Worm (Caenorhabditis elegans) whole organism, young adult: ENCODE measurements around the gene T10G3.2.

Source experiments
- B0035.1 ChIP-seq: sonication (generic microtip); optimal IDR thresholded peaks from 2 replicates; lab custom pipeline; 2016; ENCODE audit warnings: missing genetic modification characterization, mild to moderate bottlenecking, missing compliant biosample characterization, missing genotype, missing genetic modification reagents
- B0261.1 ChIP-seq: sonication (generic microtip); optimal IDR thresholded peaks from 2 replicates; lab custom pipeline; 2016; ENCODE audit warnings: mild to moderate bottlenecking, missing genetic modification characterization, moderate library complexity, missing compliant biosample characterization
- F23B12.7 ChIP-seq: sonication (generic microtip); optimal IDR thresholded peaks from 2 replicates; lab custom pipeline; 2017; ENCODE audit warnings: missing genetic modification characterization, mild to moderate bottlenecking, missing compliant biosample characterization, antibody characterized with exemption, moderate library complexity; ENCODE audit not compliant: insufficient read depth
- K11D2.4 ChIP-seq: fragments of 200-800 bp; sonication (Bioruptor generic); IDR thresholded peaks from 2 replicates; pipeline ENCODE4 v1.3.6; 2022; ENCODE audit warnings: missing genetic modification reagents, missing genetic modification characterization, missing compliant biosample characterization
- K12H6.12 ChIP-seq: fragments of 200-800 bp; sonication (Bioruptor generic); optimal IDR thresholded peaks from 2 replicates; lab custom pipeline; 2018; ENCODE audit warnings: mild to moderate bottlenecking, missing genetic modification characterization, missing compliant biosample characterization
- T07F8.4 ChIP-seq: sonication (generic microtip); optimal IDR thresholded peaks from 2 replicates; lab custom pipeline; 2016; ENCODE audit warnings: mild to moderate bottlenecking, missing genetic modification characterization, moderate library complexity, missing compliant biosample characterization
- Y53F4B.3 ChIP-seq: fragments of 200-800 bp; sonication (Bioruptor generic); IDR thresholded peaks from 2 replicates; pipeline ENCODE4 v1.3.6; 2022; ENCODE audit warnings: missing genetic modification reagents, missing genetic modification characterization, missing compliant biosample characterization
- Y95B8A.8 ChIP-seq: fragments of 200-800 bp; sonication (Bioruptor generic); IDR thresholded peaks from 2 replicates; pipeline ENCODE4 v1.3.6; 2022; ENCODE audit warnings: missing genetic modification reagents, missing genetic modification characterization, missing compliant biosample characterization
- akir-1 ChIP-seq: fragments of 200-800 bp; sonication (Bioruptor generic); optimal IDR thresholded peaks from 2 replicates; lab custom pipeline; 2018; ENCODE audit warnings: mild to moderate bottlenecking, missing genetic modification characterization, moderate library complexity, missing compliant biosample characterization
- ama-1 ChIP-seq, 3 experiments: fragments of 150-350 bp in 1 of 3; sonication (generic microtip) in 2 of 3; optimal IDR thresholded peaks; 2 replicates each; lab custom pipeline; 2014 to 2018; ENCODE audit warnings: missing biosample characterization in 2 of 3, missing genetic modification characterization in 2 of 3, missing genetic modification reagents in 2 of 3
- aptf-3 ChIP-seq: fragments of 200-800 bp; sonication (Bioruptor generic); IDR thresholded peaks from 2 replicates; pipeline ENCODE4 v1.3.6; 2022; ENCODE audit warnings: missing genetic modification characterization, missing compliant biosample characterization
- atf-7 ChIP-seq: sonication (generic microtip); optimal IDR thresholded peaks from 2 replicates; lab custom pipeline; 2017; ENCODE audit warnings: mild to moderate bottlenecking, missing genetic modification characterization, missing compliant biosample characterization
- cebp-1 ChIP-seq, 2 experiments: fragments of 200-800 bp in 1 of 2; sonication (Bioruptor generic) in 1 of 2; sonication (generic microtip) in 1 of 2; IDR thresholded peaks in 1 of 2; optimal IDR thresholded peaks in 1 of 2; 2 replicates each; pipeline versions ENCODE4 v1.3.6 to Lab custom; 2017 to 2022; ENCODE audit warnings: missing compliant biosample characterization in 2 of 2, missing genetic modification characterization in 2 of 2, mild to moderate bottlenecking in 1 of 2, missing genetic modification reagents in 1 of 2, moderate library complexity in 1 of 2
- cebp-2 ChIP-seq: fragments of 200-800 bp; sonication (Bioruptor generic); IDR thresholded peaks from 2 replicates; pipeline ENCODE4 v1.3.6; 2022; ENCODE audit warnings: missing genetic modification characterization, missing compliant biosample characterization
- ceh-100 ChIP-seq: fragments of 200-800 bp; sonication (Bioruptor generic); IDR thresholded peaks from 2 replicates; pipeline ENCODE4 v1.3.6; 2022; ENCODE audit warnings: missing genetic modification reagents, missing genetic modification characterization, missing compliant biosample characterization
- ceh-79 ChIP-seq: sonication (generic microtip); optimal IDR thresholded peaks from 2 replicates; lab custom pipeline; 2017; ENCODE audit warnings: mild to moderate bottlenecking, missing genetic modification characterization, missing compliant biosample characterization
- ceh-91 ChIP-seq: fragments of 200-800 bp; sonication (Bioruptor generic); IDR thresholded peaks from 2 replicates; pipeline ENCODE4 v1.3.6; 2022; ENCODE audit warnings: missing genetic modification reagents, missing genetic modification characterization, missing compliant biosample characterization
- die-1 ChIP-seq: sonication (generic microtip); optimal IDR thresholded peaks from 2 replicates; lab custom pipeline; 2016; ENCODE audit warnings: missing genotype, mild to moderate bottlenecking, missing genetic modification characterization, missing compliant biosample characterization
- dox-1 ChIP-seq: fragments of 200-800 bp; sonication (Bioruptor generic); IDR thresholded peaks from 2 replicates; pipeline ENCODE4 v1.3.6; 2022; ENCODE audit warnings: missing genetic modification reagents, missing genetic modification characterization, missing compliant biosample characterization
- dpl-1 ChIP-seq: fragments of 150-350 bp; optimal IDR thresholded peaks from 2 replicates; lab custom pipeline; 2014; ENCODE audit warnings: missing biosample characterization, missing genetic modification reagents, missing genetic modification characterization
- efl-1 ChIP-seq: fragments of 150-350 bp; optimal IDR thresholded peaks from 2 replicates; lab custom pipeline; 2014; ENCODE audit warnings: missing biosample characterization, missing genetic modification reagents, missing genetic modification characterization
- egl-18 ChIP-seq: fragments of 200-800 bp; sonication (Bioruptor generic); IDR thresholded peaks from 2 replicates; pipeline ENCODE4 v1.3.6; 2022; ENCODE audit warnings: missing genetic modification reagents, missing genetic modification characterization, missing compliant biosample characterization
- egl-44 ChIP-seq: fragments of 200-800 bp; sonication (Bioruptor generic); IDR thresholded peaks from 2 replicates; pipeline ENCODE4 v1.3.6; 2022; ENCODE audit warnings: missing genetic modification reagents, missing genetic modification characterization, missing compliant biosample characterization
- hsf-1 ChIP-seq: fragments of 200-800 bp; sonication (Bioruptor generic); IDR thresholded peaks from 2 replicates; pipeline ENCODE4 v1.3.6; 2022; ENCODE audit warnings: missing genetic modification reagents, missing genetic modification characterization, missing compliant biosample characterization
- lag-1 ChIP-seq: fragments of 200-800 bp; sonication (Bioruptor generic); IDR thresholded peaks from 2 replicates; pipeline ENCODE4 v1.3.6; 2022; ENCODE audit warnings: missing genetic modification reagents, missing genetic modification characterization, missing compliant biosample characterization
- lin-40 ChIP-seq: sonication (generic microtip); optimal IDR thresholded peaks from 2 replicates; lab custom pipeline; 2016; ENCODE audit warnings: missing genetic modification characterization, mild to moderate bottlenecking, missing compliant biosample characterization, missing genotype, missing genetic modification reagents
- lin-54 ChIP-seq: fragments of 200-800 bp; sonication (Bioruptor generic); optimal IDR thresholded peaks from 2 replicates; lab custom pipeline; 2018; ENCODE audit warnings: mild to moderate bottlenecking, missing genetic modification characterization, missing compliant biosample characterization
- madf-3 ChIP-seq: fragments of 200-800 bp; sonication (Bioruptor generic); IDR thresholded peaks from 2 replicates; pipeline ENCODE4 v1.3.6; 2022; ENCODE audit warnings: missing genetic modification reagents, missing genetic modification characterization, missing compliant biosample characterization
- madf-6 ChIP-seq: fragments of 200-800 bp; sonication (Bioruptor generic); IDR thresholded peaks from 2 replicates; pipeline ENCODE4 v1.3.6; 2022; ENCODE audit warnings: missing genetic modification reagents, missing genetic modification characterization, missing compliant biosample characterization
- madf-8 ChIP-seq: fragments of 200-800 bp; sonication (Bioruptor generic); conservative IDR thresholded peaks from 2 replicates; pipeline ENCODE4 v1.3.6; 2022; ENCODE audit warnings: missing genetic modification reagents, missing genetic modification characterization, missing compliant biosample characterization
- mcd-1 ChIP-seq: fragments of 200-800 bp; sonication (Bioruptor generic); IDR thresholded peaks from 2 replicates; pipeline ENCODE4 v1.3.6; 2022; ENCODE audit warnings: missing genetic modification reagents, missing genetic modification characterization, missing compliant biosample characterization
- mes-4 ChIP-seq: sonication (generic microtip); optimal IDR thresholded peaks from 2 replicates; lab custom pipeline; 2016; ENCODE audit warnings: missing genotype, missing genetic modification characterization, missing compliant biosample characterization
- nhr-27 ChIP-seq: fragments of 200-800 bp; sonication (Bioruptor generic); optimal IDR thresholded peaks from 2 replicates; lab custom pipeline; 2018; ENCODE audit warnings: mild to moderate bottlenecking, missing genetic modification characterization, moderate library complexity, missing compliant biosample characterization
- pha-4 ChIP-seq: fragments of 150-350 bp; sonication (generic microtip); optimal IDR thresholded peaks from 2 replicates; lab custom pipeline; 2014; ENCODE audit warnings: missing biosample characterization, missing genetic modification reagents, missing genetic modification characterization
- rcor-1 ChIP-seq: fragments of 200-800 bp; sonication (Bioruptor generic); IDR thresholded peaks from 2 replicates; pipeline ENCODE4 v1.3.6; 2022; ENCODE audit warnings: missing genetic modification reagents, missing genetic modification characterization, missing compliant biosample characterization
- rec-8 ChIP-seq, 2 experiments: sonication (generic microtip); optimal IDR thresholded peaks; 2 replicates each; lab custom pipeline; 2016; ENCODE audit warnings: mild to moderate bottlenecking in 2 of 2, missing genetic modification characterization in 2 of 2, missing genetic modification reagents in 2 of 2, missing genotype in 2 of 2, missing biosample characterization in 1 of 2, missing compliant biosample characterization in 1 of 2, moderate library complexity in 1 of 2
- repo-1 ChIP-seq: sonication (generic microtip); optimal IDR thresholded peaks from 2 replicates; lab custom pipeline; 2017; ENCODE audit warnings: mild to moderate bottlenecking, missing genetic modification characterization, missing compliant biosample characterization
- sea-2 ChIP-seq: fragments of 200-800 bp; sonication (Bioruptor generic); IDR thresholded peaks from 2 replicates; pipeline ENCODE4 v1.3.6; 2022; ENCODE audit warnings: missing genetic modification characterization, missing compliant biosample characterization
- snpc-1.3 ChIP-seq: sonication (generic microtip); optimal IDR thresholded peaks from 2 replicates; lab custom pipeline; 2017; ENCODE audit warnings: missing genetic modification characterization, mild to moderate bottlenecking, missing compliant biosample characterization, antibody characterized with exemption, moderate library complexity, missing genotype, missing genetic modification reagents; ENCODE audit not compliant: insufficient read depth
- snpc-3.4 ChIP-seq: sonication (generic microtip); optimal IDR thresholded peaks from 2 replicates; lab custom pipeline; 2017; ENCODE audit warnings: missing genetic modification characterization, mild to moderate bottlenecking, missing compliant biosample characterization, antibody characterized with exemption, moderate library complexity, missing genotype, missing genetic modification reagents
- tbx-9 ChIP-seq: sonication (generic microtip); optimal IDR thresholded peaks from 2 replicates; lab custom pipeline; 2016; ENCODE audit warnings: borderline replicate concordance, missing genetic modification characterization, inconsistent platforms, missing compliant biosample characterization
- unc-130 ChIP-seq: sonication (generic microtip); optimal IDR thresholded peaks from 2 replicates; lab custom pipeline; 2016; ENCODE audit warnings: missing genetic modification reagents, missing genetic modification characterization, missing compliant biosample characterization
- unc-62 ChIP-seq: fragments of 150-350 bp; optimal IDR thresholded peaks from 2 replicates; lab custom pipeline; 2014; ENCODE audit warnings: missing biosample characterization, missing genetic modification reagents, missing genetic modification characterization
- xnd-1 ChIP-seq: sonication (generic microtip); optimal IDR thresholded peaks from 2 replicates; lab custom pipeline; 2016; ENCODE audit warnings: missing genotype, missing genetic modification reagents, missing genetic modification characterization, missing compliant biosample characterization
- zfh-2 ChIP-seq: fragments of 200-800 bp; sonication (Bioruptor generic); conservative IDR thresholded peaks from 2 replicates; pipeline ENCODE4 v1.3.6; 2022; ENCODE audit warnings: missing genetic modification reagents, missing genetic modification characterization, missing compliant biosample characterization
- ztf-28 ChIP-seq: fragments of 200-800 bp; sonication (Bioruptor generic); IDR thresholded peaks from 2 replicates; pipeline ENCODE4 v1.3.6; 2022; ENCODE audit warnings: missing genetic modification reagents, missing genetic modification characterization, missing compliant biosample characterization

Gene T10G3.2

ce11 chrV:13468190-13468765 is 11.4 kb downstream of the T10G3.2 start, which contains the start of the genes F25H9.6 and F25H9.7:
Gene F25H9.6, minus strand, starts transcription at chrV:13468361.
Gene F25H9.7, plus strand, starts transcription at chrV:13468376.
- TF ChIP-seq egl-18 (GFP tag; lab: Robert Waterston, UW) (0 out of 2 replicates have a peak, but pooled peaks have one; percentile 7), dpl-1 (GFP tag; lab: Kevin White, UChicago) (no peak), ztf-28 (GFP tag; lab: Robert Waterston, UW) (0 out of 2 replicates have a peak, but pooled peaks have one; percentile 70), F23B12.7 (tag; lab: Kevin White, UChicago) (peak; percentile 16), lin-54 (GFP tag; lab: Kevin White, UChicago) (peak; percentile 65), Y53F4B.3 (no peak), lag-1 (GFP tag; lab: Robert Waterston, UW) (no peak), K11D2.4 (GFP tag; lab: Robert Waterston, UW) (peak; percentile 79), snpc-1.3 (tag; lab: Kevin White, UChicago) (peak; percentile 31), mes-4 (tag; lab: Kevin White, UChicago) (no peak), Y95B8A.8 (no peak), madf-6 (GFP tag; lab: Robert Waterston, UW) (peak; percentile 79), repo-1 (peak; percentile 58), efl-1 (GFP tag; lab: Kevin White, UChicago) (no peak), ceh-79 (tag; lab: Kevin White, UChicago) (peak; percentile 49), nhr-27 (tag; lab: Kevin White, UChicago) (peak; percentile 46), lin-40 (tag; lab: Kevin White, UChicago) (peak; percentile 77), die-1 (tag; lab: Kevin White, UChicago) (no peak), sea-2 (GFP tag; lab: Robert Waterston, UW) (peak; percentile 47; the same call in 1 of the 2 replicates), hsf-1 (peak; percentile 60; the same call in 1 of the 2 replicates), tbx-9 (tag; lab: Kevin White, UChicago) (no peak), madf-3 (GFP tag; lab: Robert Waterston, UW) (no peak; the same call in 1 of the 2 replicates), akir-1 (GFP tag; lab: Kevin White, UChicago) (peak; percentile 91), unc-62 (no peak), B0035.1 (tag; lab: Kevin White, UChicago) (peak; percentile 42), zfh-2 (no peak), pha-4 (tag; lab: Kevin White, UChicago) (no peak), cebp-1 (GFP tag; IDR thresholded peaks at IDR 0.05; lab: Robert Waterston, UW) (peak; percentile 25; the same call in 1 of the 2 replicates), cebp-1 (tag; optimal IDR thresholded peaks at IDR 0.05; lab: Kevin White, UChicago) (peak; percentile 62), ceh-100 (GFP tag; lab: Robert Waterston, UW) (peak; percentile 79), mcd-1 (GFP tag; lab: Robert Waterston, UW) (peak; percentile 82), egl-44 (GFP tag; lab: Robert Waterston, UW) (peak; percentile 53; the same call in 1 of the 2 replicates), atf-7 (tag; lab: Kevin White, UChicago) (peak; percentile 44), ceh-91 (GFP tag; lab: Robert Waterston, UW) (peak; percentile 51; the same call in 1 of the 2 replicates), xnd-1 (peak; percentile 44), dox-1 (GFP tag; lab: Robert Waterston, UW) (peak; percentile 88; the same call in 1 of the 2 replicates), aptf-3 (no peak), T07F8.4 (tag; lab: Kevin White, UChicago) (no peak), rec-8 (tag; optimal IDR thresholded peaks at IDR 0.05; lab: Kevin White, UChicago) (peak; percentile 31 to 92), cebp-2 (no peak), ama-1 (optimal IDR thresholded peaks at IDR 0.05; lab: Kevin White, UChicago) (no peak), ama-1 (GFP tag; optimal IDR thresholded peaks at IDR 0.05; lab: Kevin White, UChicago) (peak in 1 of 2 experiments; percentile 63), snpc-3.4 (tag; lab: Kevin White, UChicago) (peak; percentile 51), madf-8 (GFP tag; lab: Robert Waterston, UW) (peak; percentile 63), rcor-1 (GFP tag; lab: Robert Waterston, UW) (peak; percentile 73), unc-130 (GFP tag; lab: Kevin White, UChicago) (peak; percentile 96), K12H6.12 (tag; lab: Kevin White, UChicago) (peak; percentile 92), B0261.1 (tag; lab: Kevin White, UChicago) (peak; percentile 11)
